Worm (Caenorhabditis elegans): Measurements from ENCODE around the gene swsn-7.
A peak's percentile ranks its signal among the peaks of the same experiment; 100 is the strongest.

The swsn-7 gene

ce11 chrII:8027663-8028062 lies at the start of gene swsn-7:
swsn-7 (minus strand) TSS chrII:8027763.
- no peak for TF ChIP-seq ceh-45 (GFP tag; IDR thresholded peaks at IDR 0.05)
- no peak for TF ChIP-seq ceh-48 (tag; optimal IDR thresholded peaks at IDR 0.05)
- no peak for TF ChIP-seq rnt-1 (tag; optimal IDR thresholded peaks at IDR 0.05)
- no peak for TF ChIP-seq pqm-1 (tag; optimal IDR thresholded peaks at IDR 0.05)
- TF ChIP-seq nfya-1 (tag; optimal IDR thresholded peaks at IDR 0.05), result no peak
- TF ChIP-seq ama-1 (optimal IDR thresholded peaks at IDR 0.05), result no peak
- no peak for TF ChIP-seq T23F11.4 (GFP tag; optimal IDR thresholded peaks at IDR 0.05)
- no peak for TF ChIP-seq npax-4 (tag; optimal IDR thresholded peaks at IDR 0.05)
- no peak for TF ChIP-seq ceh-30 (tag; optimal IDR thresholded peaks at IDR 0.05)
- no peak for TF ChIP-seq pha-2 (tag; optimal IDR thresholded peaks at IDR 0.05)
- TF ChIP-seq pag-3 (tag; optimal IDR thresholded peaks at IDR 0.05; ENCODE audit: borderline replicate concordance), result no peak
- TF ChIP-seq F13H6.1 (tag; optimal IDR thresholded peaks at IDR 0.05), result no peak
- no peak for TF ChIP-seq ets-4 (tag; optimal IDR thresholded peaks at IDR 0.05)
- no peak for TF ChIP-seq lim-6 (tag; optimal IDR thresholded peaks at IDR 0.05)
- TF ChIP-seq fkh-10 (GFP tag; optimal IDR thresholded peaks at IDR 0.05), result no peak
- no peak for TF ChIP-seq tbx-7 (tag; optimal IDR thresholded peaks at IDR 0.05)
- TF ChIP-seq sdc-2 (tag; optimal IDR thresholded peaks at IDR 0.05), result no peak
- no peak for TF ChIP-seq ceh-9 (tag; optimal IDR thresholded peaks at IDR 0.05)
- TF ChIP-seq elt-4 (tag; optimal IDR thresholded peaks at IDR 0.05), result no peak
- TF ChIP-seq unc-42 (tag; optimal IDR thresholded peaks at IDR 0.05), result no peak

- TF ChIP-seq ceh-22 (tag; optimal IDR thresholded peaks at IDR 0.05) (peak; percentile 45), ztf-16 (tag; optimal IDR thresholded peaks at IDR 0.05) (peak; percentile 67), ceh-18 (tag; optimal IDR thresholded peaks at IDR 0.05) (peak; percentile 57), sox-2 (GFP tag; IDR thresholded peaks at IDR 0.05) (no peak), K02D7.2 (tag; optimal IDR thresholded peaks at IDR 0.05) (peak; percentile 5), C38D4.7 (GFP tag; optimal IDR thresholded peaks at IDR 0.05) (peak; percentile 55), tbx-7 (tag; optimal IDR thresholded peaks at IDR 0.05) (peak; percentile 9), npax-4 (tag; optimal IDR thresholded peaks at IDR 0.05) (peak; percentile 18), C08G9.2 (tag; optimal IDR thresholded peaks at IDR 0.05) (peak; percentile 48), elt-2 (tag; optimal IDR thresholded peaks at IDR 0.05) (peak; percentile 82), hlh-13 (GFP tag; optimal IDR thresholded peaks at IDR 0.05) (peak; percentile 57), ttx-3 (tag; optimal IDR thresholded peaks at IDR 0.05) (peak; percentile 40), pat-9 (tag; optimal IDR thresholded peaks at IDR 0.05) (peak; percentile 80), hlh-15 (tag; optimal IDR thresholded peaks at IDR 0.05) (no peak), gmeb-2 (tag; optimal IDR thresholded peaks at IDR 0.05) (no peak), tbx-2 (tag; optimal IDR thresholded peaks at IDR 0.05) (peak; percentile 73), ceh-2 (tag; optimal IDR thresholded peaks at IDR 0.05) (peak; percentile 6), ama-1 (optimal IDR thresholded peaks at IDR 0.05) (no peak), odd-2 (tag; optimal IDR thresholded peaks at IDR 0.05) (peak; percentile 12), unc-55 (GFP tag; optimal IDR thresholded peaks at IDR 0.05) (no peak), zip-5 (tag; optimal IDR thresholded peaks at IDR 0.05) (no peak), mec-3 (tag; optimal IDR thresholded peaks at IDR 0.05; ENCODE audit: borderline replicate concordance) (no peak), pax-1 (tag; optimal IDR thresholded peaks at IDR 0.05) (no peak), ceh-31 (tag; optimal IDR thresholded peaks at IDR 0.05) (peak; percentile 10), fkh-10 (GFP tag; optimal IDR thresholded peaks at IDR 0.05) (no peak), nhr-232 (tag; optimal IDR thresholded peaks at IDR 0.05) (peak; percentile 64), pha-2 (tag; optimal IDR thresholded peaks at IDR 0.05) (peak; percentile 21), pha-4 (tag; optimal IDR thresholded peaks at IDR 0.05) (no peak), ceh-14 (tag; optimal IDR thresholded peaks at IDR 0.05) (peak; percentile 40), eyg-1 (tag; optimal IDR thresholded peaks at IDR 0.05) (peak; percentile 52), unc-86 (tag; optimal IDR thresholded peaks at IDR 0.05) (peak; percentile 37), ceh-30 (tag; optimal IDR thresholded peaks at IDR 0.05) (no peak), pros-1 (tag; optimal IDR thresholded peaks at IDR 0.05) (no peak), che-1 (tag; optimal IDR thresholded peaks at IDR 0.05) (peak; percentile 71), ref-2 (tag; optimal IDR thresholded peaks at IDR 0.05) (peak; percentile 59), ceh-45 (GFP tag; IDR thresholded peaks at IDR 0.05) (0 out of 2 replicates have a peak, but pooled peaks have one; percentile 30), hlh-30 (tag; optimal IDR thresholded peaks at IDR 0.05; ENCODE audit: insufficient read depth) (peak; percentile 55), nfya-1 (tag; optimal IDR thresholded peaks at IDR 0.05) (peak; percentile 51), hlh-6 (tag; optimal IDR thresholded peaks at IDR 0.05) (peak; percentile 76)
These were observed 47.8 kb upstream of the swsn-7 start, which contains the start of gene K02C4.2 for ce11 chrII:8075324-8075810. K02C4.2 (plus strand) TSS chrII:8075760.
